Fruit fly (Drosophila melanogaster): ENCODE data around the gene CG31797.

dm6 chr2L:19220036-19220612 lies 41.9 kb downstream of the CG31797 start:
- TF ChIP-seq psq (optimal IDR thresholded peaks at IDR 0.05) (no peak), Sin3A (optimal IDR thresholded peaks at IDR 0.05) (no peak), insv (optimal IDR thresholded peaks at IDR 0.05) (no peak), h (optimal IDR thresholded peaks at IDR 0.05) (no peak)
